Fruit fly (Drosophila melanogaster) whole organism, embryonic: Measurements from ENCODE around the gene Pde9.

Experiments used
- ATbp ChIP-seq: fragments of 200-800 bp; sonication (Bioruptor generic); optimal IDR thresholded peaks from 2 replicates; lab custom pipeline; 2017; ENCODE audit warnings: missing biosample characterization, mild to moderate bottlenecking, missing genetic modification characterization, missing genetic modification reagents
- Antp ChIP-seq: fragments of 200-800 bp; sonication (Bioruptor generic); optimal IDR thresholded peaks from 3 replicates; lab custom pipeline; 2016; ENCODE audit warnings: missing biosample characterization, missing genetic modification characterization
- Awh ChIP-seq: fragments of 200-800 bp; sonication (Bioruptor generic); IDR thresholded peaks from 2 replicates; pipeline ENCODE4, ENCODE4 v1.3.6; 2022; ENCODE audit warnings: missing biosample characterization, missing genetic modification characterization
- Bteb2 ChIP-seq: fragments of 200-800 bp; sonication (Bioruptor generic); optimal IDR thresholded peaks from 2 replicates; lab custom pipeline; 2016; ENCODE audit warnings: missing biosample characterization, missing genetic modification characterization
- CG10543 ChIP-seq: fragments of 200-800 bp; sonication (Bioruptor generic); optimal IDR thresholded peaks from 3 replicates; lab custom pipeline; 2017; ENCODE audit warnings: missing biosample characterization, mild to moderate bottlenecking, missing genetic modification characterization, moderate library complexity
- CG11695 ChIP-seq: fragments of 200-800 bp; sonication (Bioruptor generic); IDR thresholded peaks from 3 replicates; pipeline ENCODE4 v1.3.6; 2022; ENCODE audit warnings: missing biosample characterization, missing genetic modification characterization
- CG12155 ChIP-seq: fragments of 200-800 bp; sonication (Bioruptor generic); optimal IDR thresholded peaks from 3 replicates; lab custom pipeline; 2016; ENCODE audit warnings: missing biosample characterization, missing genetic modification characterization
- CG12769 ChIP-seq: fragments of 200-800 bp; sonication (Bioruptor generic); optimal IDR thresholded peaks from 2 replicates; lab custom pipeline; 2019; ENCODE audit warnings: missing biosample characterization, mild to moderate bottlenecking, missing genetic modification characterization, moderate library complexity
- CG15601 ChIP-seq: fragments of 200-800 bp; sonication (Bioruptor generic); optimal IDR thresholded peaks from 3 replicates; lab custom pipeline; 2019; ENCODE audit warnings: missing biosample characterization, mild to moderate bottlenecking, missing genetic modification characterization, moderate library complexity
- CG17912 ChIP-seq: fragments of 200-800 bp; sonication (Bioruptor generic); optimal IDR thresholded peaks from 2 replicates; lab custom pipeline; 2018; ENCODE audit warnings: missing biosample characterization, mild to moderate bottlenecking, missing genetic modification characterization
- CG2129 ChIP-seq: fragments of 200-800 bp; sonication (Bioruptor generic); IDR thresholded peaks from 2 replicates; pipeline ENCODE4 v1.3.6; 2022; ENCODE audit warnings: missing biosample characterization, missing genetic modification characterization; ENCODE audit not compliant: partially characterized antibody
- CG2199 ChIP-seq: fragments of 200-800 bp; sonication (Bioruptor generic); IDR thresholded peaks from 3 replicates; pipeline ENCODE4 v1.3.6; 2022; ENCODE audit warnings: missing biosample characterization, missing genetic modification characterization
- CG4282 ChIP-seq: fragments of 200-800 bp; sonication (Bioruptor generic); optimal IDR thresholded peaks from 2 replicates; lab custom pipeline; 2016; ENCODE audit warnings: missing biosample characterization, missing genetic modification characterization
- CG5953 ChIP-seq: fragments of 200-800 bp; sonication (Bioruptor generic); IDR thresholded peaks from 2 replicates; pipeline ENCODE4 v1.3.6; 2022; ENCODE audit warnings: missing biosample characterization, missing genetic modification characterization
- CG6791 ChIP-seq: fragments of 200-800 bp; sonication (Bioruptor generic); IDR thresholded peaks from 3 replicates; pipeline ENCODE4 v1.3.6; 2022; ENCODE audit warnings: missing biosample characterization, missing genetic modification characterization; ENCODE audit not compliant: partially characterized antibody
- CG7786 ChIP-seq: fragments of 200-800 bp; sonication (Bioruptor generic); optimal IDR thresholded peaks from 2 replicates; lab custom pipeline; 2016; ENCODE audit warnings: missing biosample characterization, missing genetic modification characterization
- CG8089 ChIP-seq: fragments of 200-800 bp; sonication (Bioruptor generic); optimal IDR thresholded peaks from 3 replicates; lab custom pipeline; 2016; ENCODE audit warnings: missing biosample characterization, missing genetic modification characterization
- CrebB ChIP-seq: fragments of 200-800 bp; sonication (Bioruptor generic); optimal IDR thresholded peaks from 3 replicates; lab custom pipeline; 2018; ENCODE audit warnings: missing biosample characterization, mild to moderate bottlenecking, missing genetic modification characterization
- Doc2 ChIP-seq: fragments of 200-800 bp; sonication (Bioruptor generic); IDR thresholded peaks from 2 replicates; pipeline ENCODE4 v1.3.6; 2022; ENCODE audit warnings: missing biosample characterization, missing genetic modification characterization
- Hey ChIP-seq: fragments of 200-800 bp; sonication (Bioruptor generic); optimal IDR thresholded peaks from 3 replicates; lab custom pipeline; 2018; ENCODE audit warnings: missing biosample characterization, mild to moderate bottlenecking, missing genetic modification characterization
- Hr39 ChIP-seq: fragments of >200 bp; optimal IDR thresholded peaks from 2 replicates; lab custom pipeline; 2017
- Hr51 ChIP-seq, 2 experiments: fragments of 200-800 bp; sonication (Bioruptor generic); optimal IDR thresholded peaks; 2 replicates in 1 of 2; 3 replicates in 1 of 2; lab custom pipeline; 2016 to 2018; ENCODE audit warnings: missing biosample characterization in 2 of 2, missing genetic modification characterization in 2 of 2, mild to moderate bottlenecking in 1 of 2, moderate library complexity in 1 of 2
- NC2β ChIP-seq: fragments of 200-800 bp; sonication (Bioruptor generic); optimal IDR thresholded peaks from 2 replicates; lab custom pipeline; 2016; ENCODE audit warnings: missing biosample characterization, missing genetic modification characterization
- Neu2 ChIP-seq: fragments of 200-800 bp; sonication (Bioruptor generic); optimal IDR thresholded peaks from 3 replicates; lab custom pipeline; 2016; ENCODE audit warnings: missing biosample characterization, missing genetic modification characterization, borderline replicate concordance
- Xrp1 ChIP-seq: fragments of 200-800 bp; sonication (Bioruptor generic); IDR thresholded peaks from 2 replicates; pipeline ENCODE4 v1.3.6; 2022; ENCODE audit warnings: missing biosample characterization, missing genetic modification characterization
- ab ChIP-seq: fragments of 200-800 bp; sonication (Bioruptor generic); optimal IDR thresholded peaks from 2 replicates; lab custom pipeline; 2016; ENCODE audit warnings: missing biosample characterization, missing genetic modification characterization
- ap ChIP-seq: fragments of 200-800 bp; sonication (Bioruptor generic); IDR thresholded peaks from 2 replicates; pipeline ENCODE4 v1.3.6; 2022; ENCODE audit warnings: missing biosample characterization, missing genetic modification characterization
- ara ChIP-seq: fragments of 200-800 bp; sonication (Bioruptor generic); IDR thresholded peaks from 2 replicates; pipeline ENCODE4 v1.3.6; 2022; ENCODE audit warnings: missing biosample characterization, missing genetic modification characterization
- bowl ChIP-seq: fragments of 200-800 bp; sonication (Bioruptor generic); IDR thresholded peaks from 2 replicates; pipeline ENCODE4 v1.3.6; 2022; ENCODE audit warnings: missing biosample characterization, missing genetic modification characterization
- cato ChIP-seq: fragments of 200-800 bp; sonication (Bioruptor generic); optimal IDR thresholded peaks from 2 replicates; lab custom pipeline; 2016; ENCODE audit warnings: missing biosample characterization, missing genetic modification characterization, borderline replicate concordance
- danr ChIP-seq: fragments of 200-800 bp; sonication (Bioruptor generic); IDR thresholded peaks from 2 replicates; pipeline ENCODE4 v1.3.6; 2022; ENCODE audit warnings: missing biosample characterization, missing genetic modification characterization
- dysf ChIP-seq: fragments of 200-800 bp; sonication (Bioruptor generic); IDR thresholded peaks from 3 replicates; pipeline ENCODE4 v1.3.6; 2022; ENCODE audit warnings: missing biosample characterization, missing genetic modification characterization
- gcm ChIP-seq: fragments of 200-800 bp; sonication (Bioruptor generic); optimal IDR thresholded peaks from 2 replicates; lab custom pipeline; 2019; ENCODE audit warnings: missing biosample characterization, mild to moderate bottlenecking, missing genetic modification characterization, moderate library complexity
- gfzf ChIP-seq: fragments of 200-800 bp; sonication (Bioruptor generic); optimal IDR thresholded peaks from 2 replicates; lab custom pipeline; 2016; ENCODE audit warnings: missing biosample characterization, mild to moderate bottlenecking, missing genetic modification characterization, moderate library complexity
- ind ChIP-seq: fragments of 200-800 bp; sonication (Bioruptor generic); optimal IDR thresholded peaks from 3 replicates; lab custom pipeline; 2016; ENCODE audit warnings: missing biosample characterization, missing genetic modification characterization
- knrl ChIP-seq: fragments of 200-800 bp; sonication (Bioruptor generic); IDR thresholded peaks from 3 replicates; pipeline ENCODE4 v1.3.6; 2022; ENCODE audit warnings: missing biosample characterization, missing genetic modification characterization; ENCODE audit not compliant: partially characterized antibody
- lab ChIP-seq: fragments of 200-800 bp; sonication (Bioruptor generic); optimal IDR thresholded peaks from 3 replicates; lab custom pipeline; 2017; ENCODE audit warnings: missing biosample characterization, missing genetic modification characterization, mild to moderate bottlenecking, moderate library complexity, missing genetic modification reagents
- lbe ChIP-seq: fragments of 200-800 bp; sonication (Bioruptor generic); optimal IDR thresholded peaks from 2 replicates; lab custom pipeline; 2016; ENCODE audit warnings: missing biosample characterization, mild to moderate bottlenecking, missing genetic modification characterization
- mam ChIP-seq: fragments of 200-800 bp; sonication (Bioruptor generic); optimal IDR thresholded peaks from 3 replicates; lab custom pipeline; 2016; ENCODE audit warnings: missing biosample characterization, missing genetic modification characterization
- pita ChIP-seq: fragments of 200-800 bp; sonication (Bioruptor generic); optimal IDR thresholded peaks from 2 replicates; lab custom pipeline; 2017; ENCODE audit warnings: missing biosample characterization, mild to moderate bottlenecking, missing genetic modification characterization
- repo ChIP-seq: fragments of 200-800 bp; sonication (Bioruptor generic); optimal IDR thresholded peaks from 2 replicates; lab custom pipeline; 2016; ENCODE audit warnings: missing biosample characterization, missing genetic modification characterization
- ro ChIP-seq: fragments of 200-800 bp; sonication (Bioruptor generic); IDR thresholded peaks from 2 replicates; pipeline ENCODE4 v1.3.6; 2022; ENCODE audit warnings: missing biosample characterization, missing genetic modification characterization
- slbo ChIP-seq: fragments of 200-800 bp; sonication (Bioruptor generic); IDR thresholded peaks from 2 replicates; pipeline ENCODE4 v1.3.6; 2022; ENCODE audit warnings: missing biosample characterization, missing genetic modification characterization
- sna ChIP-seq: fragments of 200-800 bp; sonication (Bioruptor generic); IDR thresholded peaks from 2 replicates; pipeline ENCODE4 v1.3.6; 2022; ENCODE audit warnings: missing biosample characterization, missing genetic modification characterization; ENCODE audit not compliant: partially characterized antibody
- so ChIP-seq: fragments of 200-800 bp; sonication (Bioruptor generic); IDR thresholded peaks from 3 replicates; pipeline ENCODE4 v1.3.6; 2022; ENCODE audit warnings: missing biosample characterization, missing genetic modification characterization
- twi ChIP-seq: fragments of 200-800 bp; optimal IDR thresholded peaks from 2 replicates; lab custom pipeline; 2019; ENCODE audit warnings: missing biosample characterization, mild to moderate bottlenecking, missing genetic modification characterization, moderate library complexity
- tx ChIP-seq: fragments of 200-800 bp; sonication (Bioruptor generic); optimal IDR thresholded peaks from 2 replicates; lab custom pipeline; 2016; ENCODE audit warnings: missing biosample characterization, missing genetic modification characterization
- usp ChIP-seq: fragments of >200 bp; optimal IDR thresholded peaks from 2 replicates; lab custom pipeline; 2017; ENCODE audit warnings: missing biosample characterization, missing genetic modification characterization
- vvl ChIP-seq: fragments of 200-800 bp; sonication (Bioruptor generic); IDR thresholded peaks from 2 replicates; pipeline ENCODE4 v1.3.6; 2022; ENCODE audit warnings: missing biosample characterization, missing genetic modification characterization
- wdn ChIP-seq: fragments of 200-800 bp; sonication (Bioruptor generic); IDR thresholded peaks from 2 replicates; pipeline ENCODE4 v1.3.6; 2022; ENCODE audit warnings: missing biosample characterization, missing genetic modification characterization

Pde9 gene

dm6 chrX:12755600-12756373, 141.3 kb downstream of the Pde9 start:
- peak; percentile 56 for TF ChIP-seq Bteb2 (GFP tag; lab: Kevin White, UChicago)
- TF ChIP-seq CG10543 (GFP tag; lab: Kevin White, UChicago), result no peak
- no peak for TF ChIP-seq CG6791 (GFP tag; lab: Robert Waterston, UW)
- no peak for TF ChIP-seq Neu2 (GFP tag; lab: Kevin White, UChicago)
- TF ChIP-seq CG2129, result no peak
- no peak for TF ChIP-seq gfzf (GFP tag; lab: Kevin White, UChicago)
- TF ChIP-seq CG12155 (GFP tag; lab: Kevin White, UChicago), result peak; percentile 75
- TF ChIP-seq gcm (GFP tag; lab: Kevin White, UChicago), result peak; percentile 55
- peak; percentile 51; the same call in 1 of the 2 replicates for TF ChIP-seq vvl (GFP tag; lab: Robert Waterston, UW)
- peak; percentile 52 for TF ChIP-seq Antp (GFP tag; lab: Kevin White, UChicago)
- 0 out of 2 replicates have a peak, but pooled peaks have one; percentile 25 for TF ChIP-seq ap (GFP tag; lab: Robert Waterston, UW)
- TF ChIP-seq usp (GFP tag; lab: Kevin White, UChicago), result no peak
- peak; percentile 81 for TF ChIP-seq ind (GFP tag; lab: Kevin White, UChicago)
- TF ChIP-seq CG12769 (tag; lab: Kevin White, UChicago), result peak; percentile 31
- TF ChIP-seq NC2β, result no peak
- no peak for TF ChIP-seq ara (GFP tag; lab: Robert Waterston, UW)
- TF ChIP-seq ATbp (GFP tag; lab: Kevin White, UChicago), result peak; percentile 32
- 0 out of 2 replicates have a peak, but pooled peaks have one; percentile 35 for TF ChIP-seq Awh (GFP tag; lab: Robert Waterston, UW)
- TF ChIP-seq Hr51 (GFP tag; optimal IDR thresholded peaks at IDR 0.05; lab: Kevin White, UChicago), result peak; percentile 54 to 79
- TF ChIP-seq ro, result no peak; the same call in 1 of the 2 replicates
- TF ChIP-seq ab, result peak; percentile 59
- TF ChIP-seq dysf (GFP tag; lab: Robert Waterston, UW), result peak; percentile 84
- TF ChIP-seq sna (GFP tag; lab: Robert Waterston, UW), result no peak
- no peak for TF ChIP-seq Doc2 (GFP tag; lab: Robert Waterston, UW)
- peak; percentile 87 for TF ChIP-seq CG11695
- no peak for TF ChIP-seq CG17912 (GFP tag; lab: Kevin White, UChicago)
- TF ChIP-seq pita (GFP tag; lab: Kevin White, UChicago), result no peak
- TF ChIP-seq wdn, result peak; percentile 74
- peak; percentile 45 for TF ChIP-seq cato (GFP tag; lab: Kevin White, UChicago)
- no peak for TF ChIP-seq bowl
- no peak for TF ChIP-seq Hey (tag; lab: Kevin White, UChicago)
- peak; percentile 75 for TF ChIP-seq CG7786 (GFP tag; lab: Kevin White, UChicago)
- no peak for TF ChIP-seq Hr39 (lab: Kevin White, UChicago)
- TF ChIP-seq twi (tag; lab: Kevin White, UChicago), result peak; percentile 26
- TF ChIP-seq CG2199 (GFP tag; lab: Robert Waterston, UW), result peak; percentile 21; the same call in 1 of the 3 replicates
- no peak for TF ChIP-seq lbe (GFP tag; lab: Kevin White, UChicago)
- no peak for TF ChIP-seq CG8089
- TF ChIP-seq mam (GFP tag; lab: Kevin White, UChicago), result peak; percentile 87
- no peak for TF ChIP-seq CrebB (tag; lab: Kevin White, UChicago)
- peak; percentile 33; the same call in 1 of the 3 replicates for TF ChIP-seq so (GFP tag; lab: Robert Waterston, UW)
- peak; percentile 63; the same call in 1 of the 2 replicates for TF ChIP-seq Xrp1
- no peak for TF ChIP-seq CG15601 (tag; lab: Kevin White, UChicago)
- peak; percentile 93 for TF ChIP-seq slbo
- TF ChIP-seq CG4282 (GFP tag; lab: Kevin White, UChicago), result peak; percentile 6
- no peak for TF ChIP-seq CG5953 (GFP tag; lab: Robert Waterston, UW)
- peak; percentile 65 for TF ChIP-seq lab (GFP tag; lab: Kevin White, UChicago)
- TF ChIP-seq repo, result no peak
- no peak for TF ChIP-seq knrl
- peak; percentile 35 for TF ChIP-seq tx (GFP tag; lab: Kevin White, UChicago)
- peak; percentile 65 for TF ChIP-seq danr (GFP tag; lab: Robert Waterston, UW)
